Worm (Caenorhabditis elegans) whole organism, L4 larva: ENCODE measurements around the gene Y51H4A.938.

ENCODE experiments used
- F49E8.2 ChIP-seq: sonication (generic microtip); optimal IDR thresholded peaks from 2 replicates; lab custom pipeline; 2016; ENCODE audit warnings: missing compliant biosample characterization, mild to moderate bottlenecking, missing genetic modification characterization, borderline replicate concordance
- aly-2 ChIP-seq: sonication (generic microtip); optimal IDR thresholded peaks from 2 replicates; lab custom pipeline; 2018; ENCODE audit warnings: missing biosample characterization, missing genetic modification characterization
- dmd-8 ChIP-seq: fragments of 200-800 bp; sonication (Bioruptor generic); IDR thresholded peaks from 2 replicates; pipeline ENCODE4 v1.3.6; 2022; ENCODE audit warnings: missing genetic modification characterization, missing compliant biosample characterization
- fos-1 ChIP-seq: fragments of 150-350 bp; optimal IDR thresholded peaks from 2 replicates; lab custom pipeline; 2014; ENCODE audit warnings: missing biosample characterization, missing genetic modification characterization
- jun-1 ChIP-seq: fragments of 150-350 bp; optimal IDR thresholded peaks from 2 replicates; lab custom pipeline; 2014; ENCODE audit warnings: missing biosample characterization, missing genetic modification reagents, missing genetic modification characterization
- lim-7 ChIP-seq: fragments of 200-800 bp; sonication (Bioruptor generic); IDR thresholded peaks from 2 replicates; pipeline ENCODE4 v1.3.6; 2022; ENCODE audit warnings: missing genetic modification characterization, missing compliant biosample characterization
- nhr-28 ChIP-seq: fragments of 150-350 bp; optimal IDR thresholded peaks from 2 replicates; lab custom pipeline; 2014; ENCODE audit warnings: missing biosample characterization, missing genetic modification characterization
- skn-1 ChIP-seq: fragments of 150-350 bp; optimal IDR thresholded peaks from 2 replicates; lab custom pipeline; 2014; ENCODE audit warnings: missing biosample characterization, missing genetic modification characterization
- snpc-4 ChIP-seq: fragments of 150-350 bp; optimal IDR thresholded peaks from 2 replicates; lab custom pipeline; 2014; ENCODE audit warnings: missing biosample characterization, missing genetic modification characterization

ce11 chrIV:16498031-16498442 is 17.0 kb downstream of the Y51H4A.938 start:
- TF ChIP-seq snpc-4 (tag; lab: Kevin White, UChicago), result no peak
- no peak for TF ChIP-seq dmd-8 (GFP tag; lab: Robert Waterston, UW)
- TF ChIP-seq skn-1 (tag; lab: Kevin White, UChicago), result no peak
- peak; percentile 61 for TF ChIP-seq nhr-28
- no peak for TF ChIP-seq jun-1 (tag; lab: Kevin White, UChicago)
- TF ChIP-seq aly-2, result no peak
- TF ChIP-seq F49E8.2 (tag; lab: Kevin White, UChicago), result no peak
- no peak for TF ChIP-seq fos-1 (tag; lab: Kevin White, UChicago)
- no peak for TF ChIP-seq lim-7 (GFP tag; lab: Robert Waterston, UW)
